Fruit fly (Drosophila melanogaster): ENCODE data around the gene Nrt.

The Nrt gene

dm6 chr3L:16782218-16782763, 16.4 kb downstream of the Nrt start (continued):
- TF ChIP-seq CG12769 (tag; optimal IDR thresholded peaks at IDR 0.05) (no peak), BEAF-32 (GFP tag; optimal IDR thresholded peaks at IDR 0.05) (no peak), CG11695 (GFP tag; IDR thresholded peaks at IDR 0.05) (peak; percentile 85), Pdp1 (GFP tag; optimal IDR thresholded peaks at IDR 0.05) (peak; percentile 50 to 51), grn (GFP tag; optimal IDR thresholded peaks at IDR 0.05) (no peak), CG4854 (GFP tag; optimal IDR thresholded peaks at IDR 0.05) (peak; percentile 59), ken (GFP tag; IDR thresholded peaks at IDR 0.05) (peak; percentile 75), CG9817 (tag; optimal IDR thresholded peaks at IDR 0.05) (peak; percentile 32), pan (optimal IDR thresholded peaks at IDR 0.05) (no peak), pan (GFP tag; optimal IDR thresholded peaks at IDR 0.05 in 1 of 2, IDR thresholded peaks at IDR 0.05 in 1 of 2) (peak in 1 of 2 experiments; percentile 81), CG1832 (GFP tag; optimal IDR thresholded peaks at IDR 0.05) (no peak), CkIIα-i1 (GFP tag; IDR thresholded peaks at IDR 0.05) (no peak), CG8281 (tag; optimal IDR thresholded peaks at IDR 0.05) (no peak), CG15269 (tag; optimal IDR thresholded peaks at IDR 0.05) (no peak), danr (GFP tag; IDR thresholded peaks at IDR 0.05) (peak; percentile 33; the same call in 1 of the 2 replicates), CG17612 (GFP tag; IDR thresholded peaks at IDR 0.05) (peak; percentile 39; the same call in 1 of the 2 replicates), Rfx (GFP tag; IDR thresholded peaks at IDR 0.05) (peak; percentile 66), toy (GFP tag; IDR thresholded peaks at IDR 0.05) (no peak), CG4404 (GFP tag; IDR thresholded peaks at IDR 0.05) (peak; percentile 65), tio (GFP tag; optimal IDR thresholded peaks at IDR 0.05) (no peak), CG7556 (GFP tag; optimal IDR thresholded peaks at IDR 0.05) (peak; percentile 75), CG18764 (GFP tag; optimal IDR thresholded peaks at IDR 0.05) (peak; percentile 54), kah (GFP tag; optimal IDR thresholded peaks at IDR 0.05) (peak; percentile 14), sima (GFP tag; optimal IDR thresholded peaks at IDR 0.05) (peak; percentile 0), crc (GFP tag; optimal IDR thresholded peaks at IDR 0.05) (peak; percentile 58), CG6683 (GFP tag; optimal IDR thresholded peaks at IDR 0.05) (peak; percentile 62), maf-S (GFP tag; optimal IDR thresholded peaks at IDR 0.05) (peak; percentile 50), MBD-R2 (GFP tag; IDR thresholded peaks at IDR 0.05) (no peak; the same call in 1 of the 2 replicates), CG17912 (GFP tag; optimal IDR thresholded peaks at IDR 0.05) (no peak), sd (tag; optimal IDR thresholded peaks at IDR 0.05) (no peak), bigmax (GFP tag; optimal IDR thresholded peaks at IDR 0.05) (no peak), CG11456 (GFP tag; IDR thresholded peaks at IDR 0.05) (no peak), vnd (GFP tag; IDR thresholded peaks at IDR 0.05; ENCODE audit: partially characterized antibody) (no peak), CG9932 (GFP tag; IDR thresholded peaks at IDR 0.05) (0 out of 2 replicates have a peak, but pooled peaks have one; percentile 18), CG11723 (GFP tag; optimal IDR thresholded peaks at IDR 0.05) (no peak), nmo (GFP tag; optimal IDR thresholded peaks at IDR 0.05) (peak; percentile 79), CG16815 (GFP tag; optimal IDR thresholded peaks at IDR 0.05) (peak; percentile 60), Lim3 (GFP tag; IDR thresholded peaks at IDR 0.05) (0 out of 2 replicates have a peak, but pooled peaks have one; percentile 16), CG14965 (GFP tag; optimal IDR thresholded peaks at IDR 0.05; ENCODE audit: borderline replicate concordance) (no peak), Ets97D (GFP tag; optimal IDR thresholded peaks at IDR 0.05) (peak; percentile 16), CG34224 (GFP tag; IDR thresholded peaks at IDR 0.05; ENCODE audit: partially characterized antibody) (no peak), Sry-δ (GFP tag; optimal IDR thresholded peaks at IDR 0.05) (no peak), Dip3 (GFP tag; optimal IDR thresholded peaks at IDR 0.05) (peak; percentile 35), CG30403 (GFP tag; optimal IDR thresholded peaks at IDR 0.05) (peak; percentile 71), CG8478 (optimal IDR thresholded peaks at IDR 0.05) (no peak), cato (GFP tag; optimal IDR thresholded peaks at IDR 0.05; ENCODE audit: borderline replicate concordance) (peak; percentile 23), bsh (GFP tag; optimal IDR thresholded peaks at IDR 0.05) (peak in 1 of 2 experiments; percentile 87), seq (GFP tag; IDR thresholded peaks at IDR 0.05) (peak; percentile 63), CG4820 (GFP tag; optimal IDR thresholded peaks at IDR 0.05) (peak; percentile 80), TFAM (GFP tag; optimal IDR thresholded peaks at IDR 0.05) (peak; percentile 0)

Measured in whole organism, embryonic.